Worm (Caenorhabditis elegans) whole organism, L3 larva: Measurements from ENCODE around the gene C44B7.5.
A peak's percentile ranks its signal among the peaks of the same experiment; 100 is the strongest.

ENCODE experiments used
- R02D3.7 ChIP-seq: fragments of 150-350 bp; optimal IDR thresholded peaks from 2 replicates; lab custom pipeline; 2014; ENCODE audit warnings: missing biosample characterization, missing genetic modification characterization
- ZK546.5 ChIP-seq: sonication (generic microtip); optimal IDR thresholded peaks from 2 replicates; lab custom pipeline; 2017; ENCODE audit warnings: missing biosample characterization, missing genetic modification characterization
- ama-1 ChIP-seq: fragments of 150-350 bp; optimal IDR thresholded peaks from 2 replicates; lab custom pipeline; 2018
- ceh-28 ChIP-seq: fragments of 150-350 bp; optimal IDR thresholded peaks from 2 replicates; lab custom pipeline; 2014; ENCODE audit warnings: missing biosample characterization, missing genetic modification reagents, missing genetic modification characterization
- ceh-82 ChIP-seq: fragments of 150-350 bp; optimal IDR thresholded peaks from 2 replicates; lab custom pipeline; 2014; ENCODE audit warnings: missing biosample characterization, missing genetic modification characterization
- ceh-9 ChIP-seq: sonication (generic microtip); optimal IDR thresholded peaks from 2 replicates; lab custom pipeline; 2018; ENCODE audit warnings: missing biosample characterization, missing genetic modification characterization
- daf-12 ChIP-seq: fragments of 150-350 bp; optimal IDR thresholded peaks from 2 replicates; lab custom pipeline; 2014; ENCODE audit warnings: missing biosample characterization, missing genetic modification reagents, missing genetic modification characterization
- egl-27 ChIP-seq: sonication (generic microtip); optimal IDR thresholded peaks from 4 replicates; lab custom pipeline; 2017; ENCODE audit warnings: missing biosample characterization, missing genetic modification reagents, missing genetic modification characterization
- egl-5 ChIP-seq: fragments of 150-350 bp; optimal IDR thresholded peaks from 2 replicates; lab custom pipeline; 2017; ENCODE audit warnings: missing biosample characterization, missing genetic modification reagents, missing genetic modification characterization, inconsistent platforms
- elt-2 ChIP-seq: sonication (generic microtip); optimal IDR thresholded peaks from 2 replicates; lab custom pipeline; 2016; ENCODE audit warnings: missing genetic modification reagents, mild to moderate bottlenecking, missing genetic modification characterization, missing compliant biosample characterization
- elt-3 ChIP-seq, 3 experiments: fragments of 150-350 bp in 1 of 3; sonication (generic microtip) in 2 of 3; optimal IDR thresholded peaks; 2 replicates in 2 of 3; 4 replicates in 1 of 3; lab custom pipeline; 2014 to 2017; ENCODE audit warnings: missing biosample characterization in 3 of 3, missing genetic modification characterization in 3 of 3
- eor-1 ChIP-seq, 2 experiments: fragments of 150-350 bp; optimal IDR thresholded peaks; 2 replicates each; lab custom pipeline; 2014 to 2018; ENCODE audit warnings: missing biosample characterization in 2 of 2, missing genetic modification characterization in 2 of 2
- fkh-10 ChIP-seq: sonication (generic microtip); optimal IDR thresholded peaks from 2 replicates; lab custom pipeline; 2017; ENCODE audit warnings: missing biosample characterization, missing genetic modification reagents, missing genetic modification characterization
- fkh-2 ChIP-seq: fragments of 150-350 bp; optimal IDR thresholded peaks from 2 replicates; lab custom pipeline; 2014; ENCODE audit warnings: missing biosample characterization, missing genetic modification reagents, missing genetic modification characterization
- fos-1 ChIP-seq: fragments of 150-350 bp; optimal IDR thresholded peaks from 2 replicates; lab custom pipeline; 2014; ENCODE audit warnings: missing biosample characterization, missing genetic modification characterization
- hmg-11 ChIP-seq: sonication (generic microtip); optimal IDR thresholded peaks from 2 replicates; lab custom pipeline; 2016; ENCODE audit warnings: missing genetic modification characterization, missing compliant biosample characterization
- jun-1 ChIP-seq: fragments of 150-350 bp; optimal IDR thresholded peaks from 2 replicates; lab custom pipeline; 2014; ENCODE audit warnings: missing biosample characterization, missing genetic modification reagents, missing genetic modification characterization
- lin-39 ChIP-seq: fragments of 150-350 bp; optimal IDR thresholded peaks from 2 replicates; lab custom pipeline; 2018; ENCODE audit warnings: missing biosample characterization, missing genetic modification reagents, missing genetic modification characterization
- nfya-1 ChIP-seq: sonication (generic microtip); optimal IDR thresholded peaks from 2 replicates; lab custom pipeline; 2017; ENCODE audit warnings: missing genetic modification characterization, mild to moderate bottlenecking, missing compliant biosample characterization, antibody characterized with exemption, moderate library complexity; ENCODE audit not compliant: insufficient read depth
- nhr-12 ChIP-seq: fragments of 150-350 bp; optimal IDR thresholded peaks from 2 replicates; lab custom pipeline; 2014; ENCODE audit warnings: missing biosample characterization, missing genetic modification characterization
- nhr-23 ChIP-seq: fragments of 150-350 bp; optimal IDR thresholded peaks from 2 replicates; lab custom pipeline; 2014; ENCODE audit warnings: missing biosample characterization, missing genetic modification reagents, missing genetic modification characterization
- nhr-237 ChIP-seq: fragments of 150-350 bp; optimal IDR thresholded peaks from 2 replicates; lab custom pipeline; 2014; ENCODE audit warnings: missing biosample characterization, missing genetic modification characterization
- nhr-43 ChIP-seq: sonication (generic microtip); optimal IDR thresholded peaks from 2 replicates; lab custom pipeline; 2016; ENCODE audit warnings: mild to moderate bottlenecking, missing genetic modification characterization, missing compliant biosample characterization; ENCODE audit not compliant: poor library complexity, severe bottlenecking
- nhr-67 ChIP-seq: fragments of 150-350 bp; optimal IDR thresholded peaks from 2 replicates; lab custom pipeline; 2014; ENCODE audit warnings: missing biosample characterization, missing genetic modification characterization
- nhr-76 ChIP-seq: fragments of 150-350 bp; sonication (generic microtip); optimal IDR thresholded peaks from 5 replicates; lab custom pipeline; 2014; ENCODE audit warnings: missing biosample characterization, missing genetic modification characterization
- nhr-77 ChIP-seq: fragments of 150-350 bp; optimal IDR thresholded peaks from 2 replicates; lab custom pipeline; 2014; ENCODE audit warnings: missing biosample characterization, missing genetic modification characterization
- pha-4 ChIP-seq: fragments of 150-350 bp; optimal IDR thresholded peaks from 2 replicates; lab custom pipeline; 2014; ENCODE audit warnings: missing biosample characterization, missing genetic modification reagents, missing genetic modification characterization
- pqm-1 ChIP-seq: fragments of 150-350 bp; optimal IDR thresholded peaks from 2 replicates; lab custom pipeline; 2017; ENCODE audit warnings: missing biosample characterization, missing genetic modification characterization, inconsistent platforms
- sea-2 ChIP-seq: fragments of 150-350 bp; sonication (generic microtip); optimal IDR thresholded peaks from 4 replicates; lab custom pipeline; 2014; ENCODE audit warnings: missing biosample characterization, missing genetic modification reagents, missing genetic modification characterization
- skn-1 ChIP-seq: fragments of 150-350 bp; optimal IDR thresholded peaks from 2 replicates; lab custom pipeline; 2014; ENCODE audit warnings: missing biosample characterization, missing genetic modification characterization
- snpc-4 ChIP-seq: fragments of 150-350 bp; optimal IDR thresholded peaks from 2 replicates; lab custom pipeline; 2014; ENCODE audit warnings: missing biosample characterization, missing genetic modification characterization
- tbx-2 ChIP-seq: sonication (generic microtip); optimal IDR thresholded peaks from 2 replicates; lab custom pipeline; 2016; ENCODE audit warnings: mild to moderate bottlenecking, missing genetic modification characterization, missing compliant biosample characterization
- unc-62 ChIP-seq: fragments of 150-350 bp; sonication (generic microtip); optimal IDR thresholded peaks from 4 replicates; lab custom pipeline; 2014; ENCODE audit warnings: missing biosample characterization, missing genetic modification reagents, missing genetic modification characterization
- zag-1 ChIP-seq: fragments of 150-350 bp; optimal IDR thresholded peaks from 2 replicates; lab custom pipeline; 2014; ENCODE audit warnings: missing biosample characterization, missing genetic modification characterization
- ztf-4 ChIP-seq: fragments of 150-350 bp; optimal IDR thresholded peaks from 2 replicates; lab custom pipeline; 2014; ENCODE audit warnings: missing biosample characterization, missing genetic modification characterization

Gene C44B7.5

DNA sequence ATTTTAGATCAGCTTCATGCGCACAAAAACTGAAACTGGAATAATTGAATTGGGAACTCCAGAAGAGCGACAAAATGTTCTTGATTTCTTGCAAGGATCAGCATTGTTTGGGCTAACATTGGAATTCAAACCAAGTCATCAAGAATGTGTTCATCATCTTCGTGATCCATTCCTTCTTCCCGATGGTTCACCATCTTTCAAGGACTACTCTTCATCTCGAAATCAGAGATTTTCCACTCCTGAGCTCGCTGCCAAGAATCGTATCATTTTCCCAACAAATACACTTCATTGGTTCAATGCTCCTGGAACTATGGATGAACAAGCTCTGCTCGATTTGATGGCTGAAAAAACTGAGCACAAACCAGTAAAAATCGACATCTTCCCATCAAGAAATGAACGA, 28.3 kb upstream of the C44B7.5 start:
- TF ChIP-seq ceh-28 (tag; lab: Kevin White, UChicago) (no peak), pqm-1 (no peak), nhr-237 (tag; lab: Kevin White, UChicago) (no peak), elt-3 (tag; optimal IDR thresholded peaks at IDR 0.05; lab: Kevin White, UChicago) (no peak), sea-2 (GFP tag; lab: Kevin White, UChicago) (no peak), fkh-10 (GFP tag; lab: Kevin White, UChicago) (no peak), snpc-4 (tag; lab: Kevin White, UChicago) (no peak), zag-1 (tag; lab: Kevin White, UChicago) (no peak), ZK546.5 (tag; lab: Kevin White, UChicago) (no peak), lin-39 (tag; lab: Kevin White, UChicago) (no peak), fkh-2 (tag; lab: Kevin White, UChicago) (no peak), R02D3.7 (tag; lab: Kevin White, UChicago) (no peak)

DNA sequence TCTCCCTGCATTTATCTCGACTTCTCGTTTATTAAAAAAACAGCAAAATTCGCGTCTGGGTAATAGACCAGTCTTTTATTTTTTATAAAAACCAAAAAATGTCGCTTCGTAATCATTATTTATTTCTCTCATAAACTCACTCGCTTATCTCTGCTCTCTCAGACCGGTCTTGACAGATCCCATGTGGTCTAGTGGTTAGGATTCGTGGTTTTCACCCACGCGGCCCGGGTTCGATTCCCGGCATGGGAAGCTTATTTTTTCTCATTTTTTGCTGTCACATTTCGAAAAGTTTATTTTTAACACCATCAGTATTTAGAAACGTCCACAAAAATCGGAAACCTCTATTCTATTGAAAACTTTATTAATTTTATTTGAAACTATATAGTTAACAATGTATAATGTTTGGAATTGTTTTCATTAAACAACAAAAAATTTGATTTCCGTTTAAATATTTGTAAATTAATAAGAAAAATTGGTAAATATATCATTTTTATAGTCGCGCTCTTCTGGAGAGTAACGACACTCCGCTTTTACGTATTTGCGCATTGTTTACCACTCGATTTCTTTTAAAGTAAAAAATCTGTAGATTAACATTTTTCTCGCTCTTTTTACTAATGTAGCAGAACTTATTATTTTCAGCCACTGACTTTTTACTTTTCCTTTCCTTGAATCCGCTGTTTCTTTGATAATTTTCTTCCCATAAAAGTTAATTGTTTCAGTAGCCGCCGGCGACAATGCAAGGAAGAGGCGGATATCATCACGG, 25.8 kb upstream of the C44B7.5 start, which contains the start of gene hrpl-1:
hrpl-1 (plus strand) TSS at position 713 of the 763 bp plus-strand sequence.
- TF ChIP-seq tbx-2 (tag; lab: Kevin White, UChicago) (no peak), nhr-43 (peak; percentile 35), snpc-4 (tag; lab: Kevin White, UChicago) (no peak), nfya-1 (peak; percentile 24)
- TF ChIP-seq, all 47 proteins: peak for 2

DNA sequence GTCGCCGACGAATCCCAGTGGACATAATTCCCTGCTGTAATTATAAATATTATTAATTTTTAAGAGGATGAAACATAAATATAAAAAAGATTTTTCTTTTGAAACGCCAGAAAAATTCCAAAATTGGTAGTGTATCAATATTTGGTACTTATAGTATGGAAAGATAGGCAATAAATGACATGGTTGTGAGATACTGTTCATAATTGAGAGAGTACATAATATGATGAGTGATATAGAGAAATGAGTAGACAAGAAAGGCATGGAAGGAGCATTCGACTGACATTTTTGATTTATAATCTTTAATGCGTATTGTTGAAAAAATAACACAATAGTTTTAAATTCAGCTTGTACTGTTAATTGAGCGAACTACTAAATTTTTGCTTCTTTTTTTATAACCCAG, 25.1 kb upstream of the C44B7.5 start, which contains the start of gene C44B7.11:
C44B7.11 (minus strand) TSS at position 34 of the 400 bp plus-strand sequence.
- TF ChIP-seq lin-39 (tag; lab: Kevin White, UChicago) (no peak), pqm-1 (peak; percentile 29), skn-1 (tag; lab: Kevin White, UChicago) (no peak), eor-1 (tag; optimal IDR thresholded peaks at IDR 0.05; lab: Kevin White, UChicago) (no peak), fos-1 (no peak), elt-2 (tag; lab: Kevin White, UChicago) (peak; percentile 34), nhr-23 (tag; lab: Kevin White, UChicago) (no peak), pha-4 (tag; lab: Kevin White, UChicago) (no peak), nhr-67 (tag; lab: Kevin White, UChicago) (no peak), hmg-11 (tag; lab: Kevin White, UChicago) (no peak), nhr-12 (tag; lab: Kevin White, UChicago) (no peak), ama-1 (lab: Kevin White, UChicago) (no peak)

DNA sequence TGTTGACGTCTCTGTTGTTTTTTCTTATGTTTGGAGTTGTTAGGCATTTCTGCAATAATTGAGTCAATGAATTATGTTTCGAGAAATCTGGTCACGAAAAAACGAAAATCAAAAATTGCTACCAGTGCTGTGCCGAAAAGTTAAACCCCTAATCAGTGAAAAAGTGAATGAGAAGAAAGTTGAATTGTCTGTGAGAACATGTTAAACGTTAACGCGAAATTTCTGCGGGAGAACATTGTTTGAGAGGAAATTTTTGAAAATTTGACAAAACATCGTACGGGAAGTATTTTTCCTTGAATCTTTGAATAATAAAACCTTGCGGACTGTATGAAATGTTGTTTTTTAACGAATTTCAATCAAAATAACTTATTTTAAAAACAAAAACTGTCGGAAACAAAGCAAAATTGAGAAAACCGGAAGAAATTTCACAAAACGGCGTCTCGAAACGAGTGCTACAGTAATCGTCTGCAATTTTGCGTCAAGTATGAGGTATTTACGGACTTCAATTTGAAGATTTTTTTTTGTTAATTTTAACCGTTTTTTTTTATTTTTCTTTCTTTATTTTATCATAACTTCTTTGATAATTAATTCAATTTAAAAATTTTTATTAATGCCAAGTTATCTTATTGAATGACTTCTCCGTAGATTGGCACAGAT, 21.3 kb upstream of the C44B7.5 start, which contains the start of gene adal-1:
adal-1 (minus strand) TSS at position 51 of the 657 bp plus-strand sequence.
- no peak for TF ChIP-seq unc-62 (GFP tag; lab: Kevin White, UChicago)
- no peak for TF ChIP-seq nhr-67 (tag; lab: Kevin White, UChicago)
- TF ChIP-seq nhr-12 (tag; lab: Kevin White, UChicago): no peak
- TF ChIP-seq pqm-1: no peak
- TF ChIP-seq nhr-77 (tag; lab: Kevin White, UChicago): no peak
- no peak for TF ChIP-seq jun-1
- TF ChIP-seq ama-1 (lab: Kevin White, UChicago): no peak
- no peak for TF ChIP-seq daf-12
- TF ChIP-seq fkh-2 (tag; lab: Kevin White, UChicago): no peak
- TF ChIP-seq elt-2 (tag; lab: Kevin White, UChicago): no peak
- no peak for TF ChIP-seq ztf-4
- no peak for TF ChIP-seq ceh-9 (tag; lab: Kevin White, UChicago)
- no peak for TF ChIP-seq nhr-43
- no peak for TF ChIP-seq nhr-76
- no peak for TF ChIP-seq egl-27 (tag; lab: Kevin White, UChicago)
- TF ChIP-seq egl-5 (tag; lab: Kevin White, UChicago): no peak
- no peak for TF ChIP-seq ceh-82
- no peak for TF ChIP-seq hmg-11 (tag; lab: Kevin White, UChicago)
- no peak for TF ChIP-seq eor-1 (tag; optimal IDR thresholded peaks at IDR 0.05; lab: Kevin White, UChicago)
